Fruit fly (Drosophila melanogaster) whole organism, embryonic: ENCODE measurements around the gene CG10492.

Source experiments
- Adf1 ChIP-seq: fragments of 200-800 bp; sonication (Bioruptor generic); IDR thresholded peaks from 2 replicates; pipeline ENCODE4 v1.3.6; 2022; ENCODE audit warnings: missing biosample characterization, missing genetic modification characterization
- CG10321 ChIP-seq: fragments of 200-800 bp; sonication (Bioruptor generic); IDR thresholded peaks from 2 replicates; pipeline ENCODE4 v1.3.6; 2022; ENCODE audit warnings: missing biosample characterization, missing genetic modification characterization
- CG10431 ChIP-seq: fragments of 200-800 bp; sonication (Bioruptor generic); optimal IDR thresholded peaks from 3 replicates; lab custom pipeline; 2018; ENCODE audit warnings: missing biosample characterization, mild to moderate bottlenecking, missing genetic modification characterization
- CG11247 ChIP-seq: fragments of 200-800 bp; sonication (Bioruptor generic); IDR thresholded peaks from 2 replicates; pipeline ENCODE4 v1.3.6; 2022; ENCODE audit warnings: missing biosample characterization, missing genetic modification characterization
- CG11504 ChIP-seq: fragments of 200-800 bp; sonication (Bioruptor generic); optimal IDR thresholded peaks from 3 replicates; lab custom pipeline; 2019; ENCODE audit warnings: missing biosample characterization, mild to moderate bottlenecking, missing genetic modification characterization, moderate library complexity
- CG12104 ChIP-seq: fragments of 200-800 bp; sonication (Bioruptor generic); optimal IDR thresholded peaks from 3 replicates; lab custom pipeline; 2016; ENCODE audit warnings: missing biosample characterization, missing genetic modification characterization
- CG17359 ChIP-seq: fragments of 200-800 bp; sonication (Bioruptor generic); optimal IDR thresholded peaks from 3 replicates; lab custom pipeline; 2018; ENCODE audit warnings: missing biosample characterization, mild to moderate bottlenecking, missing genetic modification characterization, moderate library complexity
- CG17385 ChIP-seq: fragments of 200-800 bp; sonication (Bioruptor generic); optimal IDR thresholded peaks from 3 replicates; lab custom pipeline; 2018; ENCODE audit warnings: missing biosample characterization, mild to moderate bottlenecking, missing genetic modification characterization
- CG18476 ChIP-seq: fragments of 200-800 bp; sonication (Bioruptor generic); optimal IDR thresholded peaks from 2 replicates; lab custom pipeline; 2016; ENCODE audit warnings: missing biosample characterization, mild to moderate bottlenecking, missing genetic modification characterization
- CG18619 ChIP-seq: fragments of 200-800 bp; sonication (Bioruptor generic); optimal IDR thresholded peaks from 3 replicates; lab custom pipeline; 2017; ENCODE audit warnings: missing biosample characterization, mild to moderate bottlenecking, missing genetic modification characterization
- CG30431 ChIP-seq: fragments of 200-800 bp; sonication (Bioruptor generic); optimal IDR thresholded peaks from 2 replicates; lab custom pipeline; 2017; ENCODE audit warnings: missing biosample characterization, missing genetic modification characterization
- CG31365 ChIP-seq: fragments of 200-800 bp; sonication (Bioruptor generic); optimal IDR thresholded peaks from 2 replicates; lab custom pipeline; 2018; ENCODE audit warnings: missing biosample characterization, mild to moderate bottlenecking, missing genetic modification characterization
- CG3407 ChIP-seq: fragments of 200-800 bp; sonication (Bioruptor generic); optimal IDR thresholded peaks from 2 replicates; lab custom pipeline; 2018; ENCODE audit warnings: missing biosample characterization, mild to moderate bottlenecking, missing genetic modification characterization
- CG42726 ChIP-seq: fragments of 200-800 bp; sonication (Bioruptor generic); IDR thresholded peaks from 2 replicates; pipeline ENCODE4 v1.3.6; 2022; ENCODE audit warnings: missing biosample characterization, missing genetic modification characterization; ENCODE audit not compliant: partially characterized antibody
- CG4360 ChIP-seq: fragments of 200-800 bp; sonication (Bioruptor generic); IDR thresholded peaks from 2 replicates; pipeline ENCODE4 v1.3.6; 2022; ENCODE audit warnings: missing biosample characterization, missing genetic modification characterization
- CG4820 ChIP-seq: fragments of 200-800 bp; sonication (Bioruptor generic); optimal IDR thresholded peaks from 3 replicates; lab custom pipeline; 2016; ENCODE audit warnings: missing biosample characterization, missing genetic modification characterization
- CG6272 ChIP-seq: fragments of 200-800 bp; sonication (Bioruptor generic); IDR thresholded peaks from 2 replicates; pipeline ENCODE4 v1.3.6; 2022; ENCODE audit warnings: missing biosample characterization, missing genetic modification characterization
- CG7357 ChIP-seq: fragments of 200-800 bp; sonication (Bioruptor generic); IDR thresholded peaks from 3 replicates; pipeline ENCODE4 v1.3.6; 2022; ENCODE audit warnings: missing biosample characterization, missing genetic modification characterization
- CG7786 ChIP-seq: fragments of 200-800 bp; sonication (Bioruptor generic); optimal IDR thresholded peaks from 2 replicates; lab custom pipeline; 2016; ENCODE audit warnings: missing biosample characterization, missing genetic modification characterization
- CG7839 ChIP-seq: fragments of 200-800 bp; sonication (Bioruptor generic); optimal IDR thresholded peaks from 3 replicates; lab custom pipeline; 2018; ENCODE audit warnings: missing biosample characterization, mild to moderate bottlenecking, missing genetic modification characterization, moderate library complexity
- CG8089 ChIP-seq: fragments of 200-800 bp; sonication (Bioruptor generic); optimal IDR thresholded peaks from 3 replicates; lab custom pipeline; 2016; ENCODE audit warnings: missing biosample characterization, missing genetic modification characterization
- CG8359 ChIP-seq: fragments of 200-800 bp; sonication (Bioruptor generic); optimal IDR thresholded peaks from 2 replicates; lab custom pipeline; 2017; ENCODE audit warnings: missing biosample characterization, mild to moderate bottlenecking, missing genetic modification characterization, borderline replicate concordance
- CG9817 ChIP-seq: fragments of 200-800 bp; sonication (Bioruptor generic); optimal IDR thresholded peaks from 2 replicates; lab custom pipeline; 2018; ENCODE audit warnings: missing biosample characterization, mild to moderate bottlenecking, missing genetic modification characterization, moderate library complexity
- CG9876 ChIP-seq: fragments of 200-800 bp; sonication (Bioruptor generic); optimal IDR thresholded peaks from 2 replicates; lab custom pipeline; 2016; ENCODE audit warnings: missing biosample characterization, missing genetic modification characterization
- Dek ChIP-seq: fragments of 200-800 bp; sonication (Bioruptor generic); optimal IDR thresholded peaks from 3 replicates; lab custom pipeline; 2019; ENCODE audit warnings: missing biosample characterization, mild to moderate bottlenecking, missing genetic modification characterization, moderate library complexity
- Fer2 ChIP-seq: fragments of 200-800 bp; sonication (Bioruptor generic); optimal IDR thresholded peaks from 2 replicates; lab custom pipeline; 2018; ENCODE audit warnings: missing biosample characterization, mild to moderate bottlenecking, missing genetic modification characterization, moderate library complexity
- Mes4 ChIP-seq: fragments of 200-800 bp; sonication (Bioruptor generic); optimal IDR thresholded peaks from 2 replicates; lab custom pipeline; 2016; ENCODE audit warnings: missing biosample characterization, missing genetic modification characterization
- Myb ChIP-seq: fragments of 200-800 bp; sonication (Bioruptor generic); optimal IDR thresholded peaks from 2 replicates; lab custom pipeline; 2016; ENCODE audit warnings: missing biosample characterization, missing genetic modification characterization
- Side ChIP-seq: fragments of 200-800 bp; sonication (Bioruptor generic); optimal IDR thresholded peaks from 2 replicates; lab custom pipeline; 2016; ENCODE audit warnings: missing biosample characterization, missing genetic modification characterization
- Stat92E ChIP-seq, 3 experiments: fragments of >200 bp in 2 of 3; fragments of 200-800 bp in 1 of 3; sonication (Bioruptor generic) in 1 of 3; optimal IDR thresholded peaks; 2 replicates each; lab custom pipeline; 2017 to 2019; ENCODE audit warnings: missing biosample characterization in 3 of 3, missing genetic modification characterization in 3 of 3, mild to moderate bottlenecking in 1 of 3, moderate library complexity in 1 of 3
- Taf1 ChIP-seq: fragments of 200-800 bp; sonication (Bioruptor generic); IDR thresholded peaks from 2 replicates; pipeline ENCODE4 v1.3.6; 2022; ENCODE audit warnings: missing biosample characterization, missing genetic modification characterization
- dati ChIP-seq: fragments of 200-800 bp; sonication (Bioruptor generic); IDR thresholded peaks from 2 replicates; pipeline ENCODE4 v1.3.6; 2022; ENCODE audit warnings: missing biosample characterization, missing genetic modification characterization
- dm ChIP-seq: fragments of 200-800 bp; sonication (Bioruptor generic); optimal IDR thresholded peaks from 3 replicates; lab custom pipeline; 2016; ENCODE audit warnings: missing biosample characterization, missing genetic modification characterization
- dmrt11E ChIP-seq: fragments of 200-800 bp; sonication (Bioruptor generic); optimal IDR thresholded peaks from 3 replicates; lab custom pipeline; 2018; ENCODE audit warnings: missing biosample characterization, mild to moderate bottlenecking, missing genetic modification characterization, moderate library complexity
- ems ChIP-seq: fragments of 200-800 bp; sonication (Bioruptor generic); optimal IDR thresholded peaks from 3 replicates; lab custom pipeline; 2016; ENCODE audit warnings: missing biosample characterization, missing genetic modification characterization
- hth ChIP-seq: fragments of >200 bp; optimal IDR thresholded peaks from 2 replicates; lab custom pipeline; 2017; ENCODE audit warnings: inconsistent platforms
- jing ChIP-seq: fragments of 200-800 bp; sonication (Bioruptor generic); optimal IDR thresholded peaks from 2 replicates; lab custom pipeline; 2018; ENCODE audit warnings: missing biosample characterization, mild to moderate bottlenecking, missing genetic modification characterization
- kah ChIP-seq: fragments of 200-800 bp; sonication (Bioruptor generic); optimal IDR thresholded peaks from 2 replicates; lab custom pipeline; 2018; ENCODE audit warnings: missing biosample characterization, mild to moderate bottlenecking, missing genetic modification characterization
- mirr ChIP-seq: fragments of 200-800 bp; sonication (Bioruptor generic); optimal IDR thresholded peaks from 3 replicates; lab custom pipeline; 2018; ENCODE audit warnings: missing biosample characterization, mild to moderate bottlenecking, missing genetic modification characterization
- oc ChIP-seq: fragments of 200-800 bp; sonication (Bioruptor generic); optimal IDR thresholded peaks from 2 replicates; lab custom pipeline; 2018; ENCODE audit warnings: missing biosample characterization, mild to moderate bottlenecking, missing genetic modification characterization, moderate library complexity
- pb ChIP-seq: fragments of 200-800 bp; sonication (Bioruptor generic); optimal IDR thresholded peaks from 3 replicates; lab custom pipeline; 2016; ENCODE audit warnings: missing biosample characterization, missing genetic modification characterization
- pho ChIP-seq: fragments of 200-800 bp; sonication (Bioruptor generic); optimal IDR thresholded peaks from 2 replicates; lab custom pipeline; 2016; ENCODE audit warnings: missing biosample characterization, missing genetic modification characterization
- sima ChIP-seq: fragments of 200-800 bp; sonication (Bioruptor generic); optimal IDR thresholded peaks from 2 replicates; lab custom pipeline; 2016; ENCODE audit warnings: missing biosample characterization, missing genetic modification characterization
- slbo ChIP-seq: fragments of 200-800 bp; sonication (Bioruptor generic); IDR thresholded peaks from 2 replicates; pipeline ENCODE4 v1.3.6; 2022; ENCODE audit warnings: missing biosample characterization, missing genetic modification characterization
- sob ChIP-seq: fragments of 200-800 bp; sonication (Bioruptor generic); IDR thresholded peaks from 2 replicates; pipeline ENCODE4 v1.3.6; 2022; ENCODE audit warnings: missing biosample characterization, missing genetic modification characterization
- sr ChIP-seq: fragments of 200-800 bp; sonication (Bioruptor generic); IDR thresholded peaks from 3 replicates; pipeline ENCODE4 v1.3.6; 2022; ENCODE audit warnings: missing biosample characterization, missing genetic modification characterization
- ssp ChIP-seq: fragments of 200-800 bp; sonication (Bioruptor generic); IDR thresholded peaks from 2 replicates; pipeline ENCODE4 v1.3.6; 2022; ENCODE audit warnings: missing biosample characterization, missing genetic modification characterization
- toy ChIP-seq: fragments of 200-800 bp; sonication (Bioruptor generic); IDR thresholded peaks from 2 replicates; pipeline ENCODE4 v1.3.6; 2022; ENCODE audit warnings: missing biosample characterization, missing genetic modification characterization
- wek ChIP-seq: fragments of 200-800 bp; sonication (Bioruptor generic); optimal IDR thresholded peaks from 3 replicates; lab custom pipeline; 2018; ENCODE audit warnings: missing biosample characterization, mild to moderate bottlenecking, missing genetic modification characterization, moderate library complexity
- zen2 ChIP-seq: fragments of 200-800 bp; sonication (Bioruptor generic); IDR thresholded peaks from 3 replicates; pipeline ENCODE4 v1.3.6; 2022; ENCODE audit warnings: missing biosample characterization, missing genetic modification characterization; ENCODE audit not compliant: partially characterized antibody
- zfh2 ChIP-seq: fragments of 200-800 bp; sonication (Bioruptor generic); optimal IDR thresholded peaks from 2 replicates; lab custom pipeline; 2016; ENCODE audit warnings: missing biosample characterization, missing genetic modification characterization

CG10492 gene

dm6 chr2L:19009130-19009529 lies 44.7 kb upstream of the CG10492 start, which contains the start of gene RpL30 (continued):
- TF ChIP-seq CG11504 (peak; percentile 89), jing (GFP tag; lab: Kevin White, UChicago) (peak; percentile 66), zen2 (GFP tag; lab: Robert Waterston, UW) (no peak), sima (peak; percentile 64), CG17359 (tag; lab: Kevin White, UChicago) (peak; percentile 88), CG12104 (peak; percentile 91), CG7786 (GFP tag; lab: Kevin White, UChicago) (peak; percentile 82), CG7839 (tag; lab: Kevin White, UChicago) (peak; percentile 85), CG10321 (GFP tag; lab: Robert Waterston, UW) (peak; percentile 66), wek (GFP tag; lab: Kevin White, UChicago) (peak; percentile 90), ssp (GFP tag; lab: Robert Waterston, UW) (peak; percentile 76), CG4360 (GFP tag; lab: Robert Waterston, UW) (peak; percentile 70), CG8089 (peak; percentile 92), CG17385 (GFP tag; lab: Kevin White, UChicago) (peak; percentile 99), CG4820 (GFP tag; lab: Kevin White, UChicago) (peak; percentile 74), CG31365 (tag; lab: Kevin White, UChicago) (peak; percentile 86), CG42726 (peak; percentile 55), sr (GFP tag; lab: Robert Waterston, UW) (peak; percentile 89), CG18619 (GFP tag; lab: Kevin White, UChicago) (peak; percentile 92), ems (GFP tag; lab: Kevin White, UChicago) (peak; percentile 88), CG11247 (GFP tag; lab: Robert Waterston, UW) (peak; percentile 81), CG6272 (GFP tag; lab: Robert Waterston, UW) (peak; percentile 72), CG30431 (GFP tag; lab: Kevin White, UChicago) (peak; percentile 79), CG9876 (GFP tag; lab: Kevin White, UChicago) (peak; percentile 94), hth (lab: Kevin White, UChicago) (no peak), zfh2 (GFP tag; lab: Kevin White, UChicago) (peak; percentile 87), dati (GFP tag; lab: Robert Waterston, UW) (peak; percentile 65), Fer2 (peak; percentile 68), Stat92E (GFP tag; optimal IDR thresholded peaks at IDR 0.05; lab: Kevin White, UChicago) (peak in 1 of 3 experiments; percentile 90), Side (GFP tag; lab: Kevin White, UChicago) (peak; percentile 93), CG9817 (tag; lab: Kevin White, UChicago) (peak; percentile 80), Dek (tag; lab: Kevin White, UChicago) (peak; percentile 87), Taf1 (peak; percentile 37; the same call in 1 of the 2 replicates), Adf1 (peak; percentile 72), Mes4 (peak; percentile 98), CG8359 (GFP tag; lab: Kevin White, UChicago) (peak; percentile 74), CG10431 (GFP tag; lab: Kevin White, UChicago) (peak; percentile 94), dmrt11E (tag; lab: Kevin White, UChicago) (peak; percentile 79), toy (peak; percentile 63; the same call in 1 of the 2 replicates), pho (GFP tag; lab: Kevin White, UChicago) (peak; percentile 89), slbo (GFP tag; lab: Robert Waterston, UW) (peak; percentile 80), oc (peak; percentile 75), pb (GFP tag; lab: Kevin White, UChicago) (peak; percentile 93), CG3407 (GFP tag; lab: Kevin White, UChicago) (peak; percentile 90), mirr (GFP tag; lab: Kevin White, UChicago) (peak; percentile 97), dm (GFP tag; lab: Kevin White, UChicago) (peak; percentile 100), CG7357 (GFP tag; lab: Robert Waterston, UW) (peak; percentile 55; the same call in 2 of the 3 replicates), kah (GFP tag; lab: Kevin White, UChicago) (peak; percentile 88), CG18476 (GFP tag; lab: Kevin White, UChicago) (peak; percentile 50), Myb (GFP tag; lab: Kevin White, UChicago) (peak; percentile 89), sob (GFP tag; lab: Robert Waterston, UW) (peak; percentile 93)
